Fruit fly (Drosophila melanogaster): ENCODE measurements around the gene CG34028.

CG34028 gene

DNA sequence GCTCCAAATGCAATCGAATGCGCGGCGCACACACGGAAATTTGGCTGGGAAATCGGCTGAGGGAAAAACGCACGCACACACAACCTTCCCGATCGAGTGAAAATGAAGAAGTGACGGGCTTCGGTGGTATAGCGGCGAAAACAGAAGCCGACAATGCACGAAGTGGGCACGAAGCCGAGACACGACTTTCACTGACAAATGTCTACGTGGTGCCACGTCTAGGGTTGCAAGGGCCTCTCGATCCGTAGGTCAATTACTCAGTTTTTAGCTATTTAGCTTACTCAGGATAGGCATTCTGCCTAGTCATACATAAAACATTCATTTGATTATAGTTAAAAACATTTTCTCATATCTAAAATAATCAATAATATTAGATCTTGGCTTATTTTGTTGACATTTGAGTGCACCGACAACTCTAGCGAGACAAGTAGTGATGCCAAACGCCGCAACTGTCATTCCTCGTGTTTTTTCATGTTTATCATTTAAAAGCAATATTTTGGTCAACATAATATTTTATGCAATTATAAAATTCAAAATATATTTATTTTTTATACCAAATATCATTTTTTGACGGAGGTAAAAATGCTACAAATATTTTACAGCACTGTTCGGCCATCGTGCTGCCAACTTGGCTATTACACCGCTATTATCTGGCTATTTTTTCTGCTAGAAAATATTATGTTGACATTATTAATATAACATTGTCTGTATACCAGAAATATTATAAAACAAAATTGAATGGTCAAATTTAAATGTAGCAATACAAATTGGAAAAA is 42.4 kb downstream of the CG34028 start (continued):
- TF ChIP-seq Hnf4 (GFP tag; optimal IDR thresholded peaks at IDR 0.05) (peak; percentile 83), CG9705 (GFP tag; optimal IDR thresholded peaks at IDR 0.05) (peak; percentile 87), lola (GFP tag; optimal IDR thresholded peaks at IDR 0.05) (no peak), Myc (optimal IDR thresholded peaks at IDR 0.05) (peak; percentile 88), N (GFP tag; optimal IDR thresholded peaks at IDR 0.05) (no peak), jim (GFP tag; optimal IDR thresholded peaks at IDR 0.05) (no peak), Jra (GFP tag; optimal IDR thresholded peaks at IDR 0.05) (peak; percentile 53), brk (GFP tag; optimal IDR thresholded peaks at IDR 0.05) (peak; percentile 68), ey (GFP tag; optimal IDR thresholded peaks at IDR 0.05) (peak; percentile 87), GATAd (GFP tag; optimal IDR thresholded peaks at IDR 0.05) (peak; percentile 77), fru (GFP tag; optimal IDR thresholded peaks at IDR 0.05) (peak; percentile 88), CG32264 (GFP tag; optimal IDR thresholded peaks at IDR 0.05) (peak; percentile 68), sv (GFP tag; optimal IDR thresholded peaks at IDR 0.05) (peak; percentile 87), Hr78 (GFP tag; optimal IDR thresholded peaks at IDR 0.05) (no peak)

DNA sequence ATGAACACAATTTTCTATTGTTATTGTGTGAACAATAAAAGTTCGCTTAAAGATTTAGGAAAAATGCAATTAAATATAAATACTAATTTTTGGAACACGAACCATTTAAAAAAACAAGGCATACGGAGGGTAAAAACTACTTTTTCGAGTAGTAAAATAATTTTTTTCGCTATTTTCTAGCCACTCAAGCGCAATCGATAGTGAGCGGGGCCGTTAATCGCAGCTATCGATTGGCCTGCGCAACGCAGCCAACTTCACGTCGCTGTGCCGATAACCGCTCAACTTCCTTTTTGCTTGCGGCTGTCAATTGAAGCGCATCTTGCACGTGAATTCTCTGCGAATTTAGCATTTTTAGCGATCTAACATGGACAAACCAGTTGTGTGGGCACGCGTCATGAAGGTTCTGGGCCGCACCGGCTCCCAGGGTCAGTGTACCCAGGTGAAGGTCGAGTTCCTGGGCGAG is 43.1 kb downstream of the CG34028 start, which contains the start of gene RpS28b:
Gene RpS28b, plus strand, starts transcription at position 278 of the 463 bp plus-strand sequence.
- TF ChIP-seq HLH106 (tag; optimal IDR thresholded peaks at IDR 0.05) = peak; percentile 76
- no peak for TF ChIP-seq jim (GFP tag; optimal IDR thresholded peaks at IDR 0.05)
- no peak for TF ChIP-seq lola (GFP tag; optimal IDR thresholded peaks at IDR 0.05)
- TF ChIP-seq Dfd (GFP tag; optimal IDR thresholded peaks at IDR 0.05) = no peak
- TF ChIP-seq CG32264 (GFP tag; optimal IDR thresholded peaks at IDR 0.05) = peak; percentile 71
- TF ChIP-seq woc (GFP tag; optimal IDR thresholded peaks at IDR 0.05) = peak; percentile 36
- TF ChIP-seq CG9705 (GFP tag; optimal IDR thresholded peaks at IDR 0.05) = peak; percentile 94
- peak; percentile 45 for TF ChIP-seq Mio (GFP tag; optimal IDR thresholded peaks at IDR 0.05)
- no peak for TF ChIP-seq GATAd (GFP tag; optimal IDR thresholded peaks at IDR 0.05)
- TF ChIP-seq Hr83 (GFP tag; optimal IDR thresholded peaks at IDR 0.05; ENCODE audit: poor library complexity, severe bottlenecking) = peak; percentile 97
- peak; percentile 87 for TF ChIP-seq br (GFP tag; optimal IDR thresholded peaks at IDR 0.05)
- TF ChIP-seq dmrt93B (GFP tag; optimal IDR thresholded peaks at IDR 0.05) = peak; percentile 96
- no peak for TF ChIP-seq dsf (GFP tag; optimal IDR thresholded peaks at IDR 0.05; ENCODE audit: borderline replicate concordance)
- peak; percentile 79 for TF ChIP-seq h (GFP tag; optimal IDR thresholded peaks at IDR 0.05)
- peak in 1 of 2 experiments; percentile 62 for TF ChIP-seq foxo (GFP tag; optimal IDR thresholded peaks at IDR 0.05)
- peak; percentile 27 for TF ChIP-seq ey (GFP tag; optimal IDR thresholded peaks at IDR 0.05)
- TF ChIP-seq CrebA (GFP tag; optimal IDR thresholded peaks at IDR 0.05; ENCODE audit: borderline replicate concordance) = no peak
- TF ChIP-seq sv (GFP tag; optimal IDR thresholded peaks at IDR 0.05) = peak; percentile 58
- TF ChIP-seq Jra (GFP tag; optimal IDR thresholded peaks at IDR 0.05) = peak; percentile 61
- no peak for TF ChIP-seq N (GFP tag; optimal IDR thresholded peaks at IDR 0.05)
- TF ChIP-seq OdsH (GFP tag; optimal IDR thresholded peaks at IDR 0.05) = peak; percentile 52
- no peak for TF ChIP-seq sage (GFP tag; optimal IDR thresholded peaks at IDR 0.05)
- no peak for TF ChIP-seq Rel (GFP tag; optimal IDR thresholded peaks at IDR 0.05)
- peak; percentile 66 for TF ChIP-seq Rel (tag; optimal IDR thresholded peaks at IDR 0.05)
- TF ChIP-seq Dif (GFP tag; optimal IDR thresholded peaks at IDR 0.05; ENCODE audit: partially characterized antibody) = peak; percentile 3
- no peak for TF ChIP-seq usp (GFP tag; optimal IDR thresholded peaks at IDR 0.05)
- TF ChIP-seq pan (optimal IDR thresholded peaks at IDR 0.05) = no peak
- TF ChIP-seq Hnf4 (GFP tag; optimal IDR thresholded peaks at IDR 0.05) = peak; percentile 82
- TF ChIP-seq Sp1 (GFP tag; optimal IDR thresholded peaks at IDR 0.05) = peak; percentile 90
- peak; percentile 69 for TF ChIP-seq fru (GFP tag; optimal IDR thresholded peaks at IDR 0.05)
- TF ChIP-seq brk (GFP tag; optimal IDR thresholded peaks at IDR 0.05) = no peak
- TF ChIP-seq Abd-B (GFP tag; optimal IDR thresholded peaks at IDR 0.05) = no peak
- peak; percentile 90 for TF ChIP-seq rgr (GFP tag; optimal IDR thresholded peaks at IDR 0.05)
- TF ChIP-seq Myc (optimal IDR thresholded peaks at IDR 0.05) = peak; percentile 31
- TF ChIP-seq Vsx2 (GFP tag; optimal IDR thresholded peaks at IDR 0.05; ENCODE audit: partially characterized antibody) = no peak
- no peak for TF ChIP-seq Hr78 (GFP tag; optimal IDR thresholded peaks at IDR 0.05)
- no peak for TF ChIP-seq tai (GFP tag; optimal IDR thresholded peaks at IDR 0.05)
- no peak for TF ChIP-seq dl (GFP tag; optimal IDR thresholded peaks at IDR 0.05; ENCODE audit: insufficient read depth in 1 of 2, partially characterized antibody in 2 of 2)
- TF ChIP-seq psq (GFP tag; optimal IDR thresholded peaks at IDR 0.05) = peak; percentile 20

All from whole organism, wandering third instar larva.